Worm (Caenorhabditis elegans) whole organism, mixed stage, embryonic: ENCODE data around the gene F11D5.7.

Experiments used
- M03D4.4 ChIP-seq: sonication (generic microtip); optimal IDR thresholded peaks from 2 replicates; lab custom pipeline; 2017; ENCODE audit warnings: mild to moderate bottlenecking, missing genetic modification characterization, missing compliant biosample characterization
- bed-3 ChIP-seq: fragments of 200-800 bp; sonication (Bioruptor generic); optimal IDR thresholded peaks from 3 replicates; lab custom pipeline; 2018; ENCODE audit warnings: mild to moderate bottlenecking, missing genetic modification characterization, moderate library complexity, missing compliant biosample characterization
- blmp-1 ChIP-seq: fragments of 150-350 bp; optimal IDR thresholded peaks from 2 replicates; lab custom pipeline; 2014; ENCODE audit warnings: missing biosample characterization, missing genetic modification characterization
- ceh-39 ChIP-seq: fragments of 150-350 bp; optimal IDR thresholded peaks from 2 replicates; lab custom pipeline; 2014; ENCODE audit warnings: missing biosample characterization, missing genetic modification characterization
- ceh-43 ChIP-seq: fragments of 200-800 bp; sonication (Bioruptor generic); optimal IDR thresholded peaks from 2 replicates; lab custom pipeline; 2018; ENCODE audit warnings: mild to moderate bottlenecking, missing genetic modification characterization, moderate library complexity, missing compliant biosample characterization
- ceh-83 ChIP-seq: fragments of 200-800 bp; sonication (Bioruptor generic); optimal IDR thresholded peaks from 2 replicates; lab custom pipeline; 2018; ENCODE audit warnings: mild to moderate bottlenecking, missing genetic modification characterization, missing compliant biosample characterization
- cnd-1 ChIP-seq: fragments of 200-800 bp; sonication (Bioruptor generic); optimal IDR thresholded peaks from 2 replicates; lab custom pipeline; 2018; ENCODE audit warnings: mild to moderate bottlenecking, missing genetic modification characterization, missing compliant biosample characterization
- drap-1 ChIP-seq: fragments of 200-800 bp; sonication (Bioruptor generic); optimal IDR thresholded peaks from 3 replicates; lab custom pipeline; 2018; ENCODE audit warnings: mild to moderate bottlenecking, missing genetic modification characterization, missing compliant biosample characterization
- elt-1 ChIP-seq: sonication (generic microtip); optimal IDR thresholded peaks from 2 replicates; lab custom pipeline; 2017; ENCODE audit warnings: missing genetic modification characterization, mild to moderate bottlenecking, missing compliant biosample characterization, antibody characterized with exemption, moderate library complexity, borderline replicate concordance; ENCODE audit not compliant: insufficient read depth
- flh-1 ChIP-seq: fragments of 200-800 bp; sonication (Bioruptor generic); optimal IDR thresholded peaks from 2 replicates; lab custom pipeline; 2018; ENCODE audit warnings: mild to moderate bottlenecking, missing genetic modification characterization, moderate library complexity, missing compliant biosample characterization
- ham-2 ChIP-seq: fragments of 200-800 bp; sonication (Bioruptor generic); optimal IDR thresholded peaks from 2 replicates; lab custom pipeline; 2018; ENCODE audit warnings: mild to moderate bottlenecking, missing genetic modification characterization, missing compliant biosample characterization
- hlh-1 ChIP-seq: fragments of 150-350 bp; optimal IDR thresholded peaks from 2 replicates; lab custom pipeline; 2014; ENCODE audit warnings: missing biosample characterization, missing genetic modification reagents, missing genetic modification characterization
- lin-32 ChIP-seq: fragments of 200-800 bp; sonication (Bioruptor generic); optimal IDR thresholded peaks from 2 replicates; lab custom pipeline; 2018; ENCODE audit warnings: mild to moderate bottlenecking, missing genetic modification characterization, missing compliant biosample characterization
- lsy-2 ChIP-seq: fragments of 150-350 bp; optimal IDR thresholded peaks from 2 replicates; lab custom pipeline; 2014; ENCODE audit warnings: missing biosample characterization, missing genetic modification characterization
- mab-5 ChIP-seq: fragments of 150-350 bp; optimal IDR thresholded peaks from 2 replicates; lab custom pipeline; 2014; ENCODE audit warnings: missing biosample characterization, missing genetic modification characterization
- mep-1 ChIP-seq: fragments of 150-350 bp; optimal IDR thresholded peaks from 2 replicates; lab custom pipeline; 2017; ENCODE audit warnings: missing biosample characterization, missing genetic modification reagents, missing genetic modification characterization, inconsistent platforms
- nhr-12 ChIP-seq: fragments of 150-350 bp; optimal IDR thresholded peaks from 2 replicates; lab custom pipeline; 2014; ENCODE audit warnings: missing biosample characterization, missing genetic modification characterization
- nhr-2 ChIP-seq: fragments of 150-350 bp; optimal IDR thresholded peaks from 2 replicates; lab custom pipeline; 2014; ENCODE audit warnings: missing biosample characterization, missing genetic modification characterization
- nhr-237 ChIP-seq: fragments of 150-350 bp; optimal IDR thresholded peaks from 2 replicates; lab custom pipeline; 2014; ENCODE audit warnings: missing biosample characterization, missing genetic modification characterization
- nhr-76 ChIP-seq: sonication (generic microtip); optimal IDR thresholded peaks from 2 replicates; lab custom pipeline; 2017; ENCODE audit warnings: missing biosample characterization, missing genetic modification characterization
- sem-2 ChIP-seq: fragments of 200-800 bp; sonication (Bioruptor generic); optimal IDR thresholded peaks from 2 replicates; lab custom pipeline; 2018; ENCODE audit warnings: mild to moderate bottlenecking, missing genetic modification characterization, missing compliant biosample characterization
- snpc-4 ChIP-seq: fragments of 150-350 bp; optimal IDR thresholded peaks from 2 replicates; lab custom pipeline; 2014; ENCODE audit warnings: missing biosample characterization, missing genetic modification characterization
- sptf-1 ChIP-seq: sonication (generic microtip); optimal IDR thresholded peaks from 2 replicates; lab custom pipeline; 2017; ENCODE audit warnings: mild to moderate bottlenecking, missing genetic modification characterization, moderate library complexity, missing compliant biosample characterization
- tbx-8 ChIP-seq: fragments of 200-800 bp; sonication (Bioruptor generic); optimal IDR thresholded peaks from 2 replicates; lab custom pipeline; 2018; ENCODE audit warnings: mild to moderate bottlenecking, missing genetic modification characterization, moderate library complexity, missing compliant biosample characterization
- unc-120 ChIP-seq: sonication (generic microtip); optimal IDR thresholded peaks from 2 replicates; lab custom pipeline; 2017; ENCODE audit warnings: missing genetic modification characterization, missing compliant biosample characterization; ENCODE audit not compliant: poor library complexity, severe bottlenecking
- unc-62 ChIP-seq: fragments of 150-350 bp; optimal IDR thresholded peaks from 2 replicates; lab custom pipeline; 2014; ENCODE audit warnings: missing biosample characterization, missing genetic modification reagents, missing genetic modification characterization
- zip-8 ChIP-seq: fragments of 150-350 bp; optimal IDR thresholded peaks from 2 replicates; lab custom pipeline; 2014; ENCODE audit warnings: missing biosample characterization, missing genetic modification characterization
- ztf-11 ChIP-seq: fragments of 150-350 bp; optimal IDR thresholded peaks from 2 replicates; lab custom pipeline; 2014; ENCODE audit warnings: missing biosample characterization, missing genetic modification characterization

F11D5.7 gene

DNA sequence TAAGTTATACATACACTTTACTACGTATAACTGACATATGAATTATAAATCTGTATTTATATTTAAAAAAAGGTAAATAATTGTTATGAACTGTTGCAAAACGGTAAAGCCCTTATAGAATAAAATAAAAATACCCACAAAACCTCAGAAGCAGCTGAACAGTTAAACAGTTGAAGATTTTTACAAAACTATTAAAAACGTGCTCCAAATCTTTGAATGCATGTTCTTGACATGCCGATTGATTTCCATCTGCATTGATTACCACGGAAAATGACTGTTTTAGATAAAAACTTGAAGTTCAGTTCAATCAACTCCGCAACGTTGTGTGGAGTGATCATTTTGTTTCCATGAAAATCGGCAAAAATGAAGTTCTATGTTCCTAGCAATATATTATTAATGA is at the start of gene F11D5.7:
Gene F11D5.7 (plus strand): TSS at position 301 of the 400 bp plus-strand sequence.
- TF ChIP-seq drap-1 (GFP tag; lab: Kevin White, UChicago): no peak

DNA sequence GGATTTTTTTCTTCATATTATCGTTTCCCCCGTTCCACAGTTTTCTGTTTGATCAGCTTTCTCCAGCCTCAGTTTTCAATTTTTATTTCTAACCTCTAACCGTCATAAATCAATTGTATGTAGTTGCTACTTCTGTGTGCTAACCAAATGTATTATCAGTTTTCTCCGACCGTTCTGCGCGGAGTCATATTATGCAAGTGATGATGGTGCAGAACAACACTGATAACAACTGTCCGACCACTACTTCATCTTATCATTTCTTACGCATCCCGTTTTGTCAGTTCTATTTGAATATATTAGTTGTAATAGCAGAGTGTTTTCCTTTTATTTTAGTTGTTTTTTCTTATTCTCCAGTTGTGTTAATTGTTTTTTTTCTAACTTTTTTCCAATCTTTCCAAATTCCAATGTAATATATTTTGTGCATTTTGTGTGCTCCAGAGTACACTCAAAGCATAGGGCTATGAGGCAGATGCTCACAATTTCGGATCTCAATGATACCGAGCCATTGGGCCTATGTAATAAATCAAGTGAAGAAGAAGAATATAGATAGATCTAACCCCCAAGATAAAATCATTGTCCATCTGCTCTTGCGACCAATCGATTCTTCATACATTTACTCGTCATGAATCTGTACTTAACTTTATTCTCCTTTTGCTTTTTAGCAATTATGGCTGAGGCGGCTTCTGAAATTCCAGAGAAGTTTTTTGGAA is 47.2 kb upstream of the F11D5.7 start, which contains the start of gene lbp-3:
Gene lbp-3 (plus strand): TSS at position 589 of the 710 bp plus-strand sequence.
- TF ChIP-seq sem-2 (no peak), drap-1 (GFP tag; lab: Kevin White, UChicago) (no peak), nhr-237 (tag; lab: Kevin White, UChicago) (no peak), unc-62 (GFP tag; lab: Kevin White, UChicago) (no peak), ztf-11 (tag; lab: Kevin White, UChicago) (no peak), snpc-4 (tag; lab: Kevin White, UChicago) (no peak), ham-2 (no peak), M03D4.4 (no peak), nhr-2 (tag; lab: Kevin White, UChicago) (no peak), hlh-1 (tag; lab: Kevin White, UChicago) (no peak), ceh-83 (GFP tag; lab: Kevin White, UChicago) (no peak), elt-1 (no peak), zip-8 (tag; lab: Kevin White, UChicago) (no peak), sptf-1 (tag; lab: Kevin White, UChicago) (no peak), mep-1 (tag; lab: Kevin White, UChicago) (no peak), nhr-12 (tag; lab: Kevin White, UChicago) (no peak), nhr-76 (tag; lab: Kevin White, UChicago) (no peak)

DNA sequence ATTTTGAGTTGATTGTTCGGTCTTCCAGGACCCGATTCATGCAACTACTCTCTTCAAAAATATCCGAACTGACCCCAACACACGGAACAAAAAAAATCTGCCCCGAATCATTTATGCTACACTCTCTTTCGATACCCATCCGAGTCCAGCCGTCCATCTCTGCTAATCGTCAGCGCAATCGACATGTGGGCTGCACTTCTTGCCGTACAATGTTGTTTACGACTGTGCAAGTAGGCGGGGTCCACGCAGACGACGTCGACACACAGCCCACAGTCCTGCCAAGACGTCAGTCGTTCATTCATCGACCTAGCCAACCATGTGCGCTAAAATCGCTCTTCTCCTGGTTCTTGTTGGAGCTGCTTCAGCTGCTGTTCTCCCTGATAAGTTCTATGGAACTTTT is 45.3 kb upstream of the F11D5.7 start, which contains the start of gene lbp-1:
Gene lbp-1 (plus strand): TSS at position 301 of the 400 bp plus-strand sequence.
- TF ChIP-seq nhr-76 (tag; lab: Kevin White, UChicago) (no peak), snpc-4 (tag; lab: Kevin White, UChicago) (no peak), ham-2 (peak; percentile 6), nhr-12 (tag; lab: Kevin White, UChicago) (peak; percentile 47), elt-1 (no peak), hlh-1 (tag; lab: Kevin White, UChicago) (peak; percentile 13), tbx-8 (no peak), M03D4.4 (no peak), mep-1 (tag; lab: Kevin White, UChicago) (no peak), sptf-1 (tag; lab: Kevin White, UChicago) (no peak)
- TF ChIP-seq, all 35 proteins: peak for 3

DNA sequence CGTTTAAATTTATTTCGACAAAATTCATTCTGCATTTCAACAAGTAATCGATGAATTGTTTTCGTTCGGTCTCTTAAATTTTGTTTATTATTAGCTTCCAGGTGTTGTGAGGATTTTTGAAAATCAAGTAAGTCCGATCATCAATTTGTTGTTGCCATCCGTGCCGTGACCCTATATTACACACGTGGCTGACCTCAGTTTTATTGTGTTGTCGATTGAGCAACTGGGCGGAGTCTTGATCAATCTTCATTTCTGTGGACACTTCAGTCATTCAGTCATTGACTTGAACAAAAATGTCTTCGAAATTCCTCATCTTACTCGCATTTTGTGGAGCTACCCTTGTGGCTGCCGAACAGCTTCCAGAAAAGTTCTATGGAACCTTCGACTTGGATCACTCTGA is 43.7 kb upstream of the F11D5.7 start, which contains the start of gene lbp-2:
Gene lbp-2 (plus strand): TSS at position 102 of the 400 bp plus-strand sequence.
- TF ChIP-seq bed-3 (GFP tag; lab: Kevin White, UChicago) (no peak), cnd-1 (tag; lab: Kevin White, UChicago) (no peak), ceh-39 (tag; lab: Kevin White, UChicago) (no peak), elt-1 (no peak), nhr-12 (tag; lab: Kevin White, UChicago) (no peak), ceh-43 (GFP tag; lab: Kevin White, UChicago) (no peak), ztf-11 (tag; lab: Kevin White, UChicago) (no peak), unc-120 (no peak), nhr-237 (tag; lab: Kevin White, UChicago) (no peak), blmp-1 (tag; lab: Kevin White, UChicago) (no peak), mab-5 (tag; lab: Kevin White, UChicago) (no peak), ham-2 (no peak), snpc-4 (tag; lab: Kevin White, UChicago) (no peak), lsy-2 (tag; lab: Kevin White, UChicago) (no peak), flh-1 (no peak), sptf-1 (tag; lab: Kevin White, UChicago) (no peak), tbx-8 (no peak), drap-1 (GFP tag; lab: Kevin White, UChicago) (no peak)

DNA sequence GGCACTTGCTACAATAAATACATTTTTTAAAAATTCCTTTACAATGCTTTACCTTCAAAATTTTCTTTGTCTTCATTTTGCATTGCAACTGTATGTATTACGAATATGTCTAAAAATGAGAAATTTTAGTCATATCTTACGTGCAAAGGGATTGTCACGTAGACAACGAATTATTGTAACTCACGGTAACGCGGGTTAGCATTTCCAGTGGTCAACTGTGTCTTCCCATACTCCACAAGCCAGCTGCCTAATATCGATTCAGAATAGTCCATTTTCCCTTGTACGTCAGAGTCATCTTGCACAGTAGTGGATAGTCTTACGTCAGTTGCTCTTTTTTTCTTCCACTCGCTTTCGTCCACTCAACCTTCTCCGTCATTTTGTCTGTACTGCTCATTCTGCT is 41.6 kb upstream of the F11D5.7 start, which contains the start of gene fbxb-71:
Gene fbxb-71 (plus strand): TSS at position 301 of the 400 bp plus-strand sequence.
- no peak for TF ChIP-seq sem-2

DNA sequence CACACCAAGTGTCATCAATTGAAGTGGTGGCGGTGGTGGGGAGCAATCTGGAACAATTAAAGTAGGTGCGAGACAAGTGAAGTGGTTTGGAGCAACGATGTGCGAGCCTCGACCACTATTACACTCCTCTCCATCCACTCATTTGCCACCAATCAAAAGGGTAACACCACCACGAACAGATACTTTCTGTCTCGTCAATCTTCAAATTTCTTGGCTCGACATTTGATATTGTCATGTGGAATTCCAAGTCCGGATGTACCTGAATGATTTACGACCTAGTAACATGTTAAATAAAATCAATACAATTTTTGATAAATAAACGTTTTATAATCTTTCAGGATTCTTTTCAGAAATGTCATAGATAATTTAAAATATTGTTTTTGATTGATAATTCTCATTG is 33.4 kb upstream of the F11D5.7 start, which contains the start of gene sul-1:
Gene sul-1 (minus strand): TSS at position 101 of the 400 bp plus-strand sequence.
- TF ChIP-seq lin-32 (GFP tag; lab: Kevin White, UChicago) (no peak), drap-1 (GFP tag; lab: Kevin White, UChicago) (no peak), nhr-2 (tag; lab: Kevin White, UChicago) (peak; percentile 45), unc-62 (GFP tag; lab: Kevin White, UChicago) (peak; percentile 11)
- TF ChIP-seq, all 35 proteins: peak for 2
